Worm (Caenorhabditis elegans) whole organism, L4 larva: ENCODE data around the gene C49A9.1.

Experiments
- aly-2 ChIP-seq: sonication (generic microtip); optimal IDR thresholded peaks from 2 replicates; lab custom pipeline; 2018; ENCODE audit warnings: missing biosample characterization, missing genetic modification characterization
- hlh-11 ChIP-seq: fragments of 200-800 bp; sonication (Bioruptor generic); optimal IDR thresholded peaks from 2 replicates; lab custom pipeline; 2018; ENCODE audit warnings: mild to moderate bottlenecking, missing genetic modification characterization, missing compliant biosample characterization
- jun-1 ChIP-seq: fragments of 150-350 bp; optimal IDR thresholded peaks from 2 replicates; lab custom pipeline; 2014; ENCODE audit warnings: missing biosample characterization, missing genetic modification reagents, missing genetic modification characterization
- lin-15B ChIP-seq: fragments of 150-350 bp; sonication (generic microtip); optimal IDR thresholded peaks from 3 replicates; lab custom pipeline; 2014; ENCODE audit warnings: missing biosample characterization, missing genetic modification characterization
- lsy-2 ChIP-seq, 2 experiments: fragments of 150-350 bp in 1 of 2; sonication (generic microtip) in 1 of 2; optimal IDR thresholded peaks; 2 replicates each; lab custom pipeline; 2014 to 2017; ENCODE audit warnings: missing biosample characterization in 2 of 2, missing genetic modification characterization in 2 of 2
- mdl-1 ChIP-seq, 2 experiments: fragments of 150-350 bp in 1 of 2; sonication (generic microtip) in 1 of 2; optimal IDR thresholded peaks; 2 replicates each; lab custom pipeline; 2014 to 2017; ENCODE audit warnings: missing biosample characterization in 2 of 2, missing genetic modification characterization in 2 of 2
- nhr-76 ChIP-seq: fragments of 150-350 bp; optimal IDR thresholded peaks from 2 replicates; lab custom pipeline; 2014; ENCODE audit warnings: missing biosample characterization, missing genetic modification characterization
- php-3 ChIP-seq: fragments of 200-800 bp; sonication (Bioruptor generic); IDR thresholded peaks from 2 replicates; pipeline ENCODE4 v1.3.6; 2022; ENCODE audit warnings: missing genetic modification reagents, missing genetic modification characterization, missing compliant biosample characterization
- ztf-11 ChIP-seq: fragments of 150-350 bp; optimal IDR thresholded peaks from 2 replicates; lab custom pipeline; 2014; ENCODE audit warnings: missing biosample characterization, missing genetic modification characterization

DNA sequence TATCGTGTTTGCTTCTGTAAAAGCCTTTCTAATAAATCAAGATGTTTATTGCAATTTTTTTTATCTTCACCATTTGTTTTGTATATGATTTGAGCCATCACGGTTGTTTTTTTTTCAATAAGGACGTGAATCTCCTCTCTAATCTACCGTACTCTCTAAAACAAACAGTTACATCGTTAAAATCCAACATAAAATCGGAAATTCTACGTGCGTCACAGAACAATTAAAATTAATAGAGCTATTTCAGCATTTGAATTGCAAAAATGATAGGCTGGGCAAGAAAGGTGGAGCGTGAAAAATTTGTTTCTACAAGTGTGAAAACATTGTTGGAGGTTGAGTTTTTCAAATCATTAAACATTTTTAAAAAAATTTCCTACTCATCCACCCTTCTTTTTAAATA, 14.6 kb upstream of the C49A9.1 start, which contains the start of gene C49A9.5:
- TF ChIP-seq aly-2 (tag; lab: Kevin White, UChicago) (no peak), nhr-76 (tag; lab: Kevin White, UChicago) (no peak), mdl-1 (tag; optimal IDR thresholded peaks at IDR 0.05; lab: Kevin White, UChicago) (no peak), hlh-11 (tag; lab: Kevin White, UChicago) (no peak), lin-15B (tag; lab: Kevin White, UChicago) (no peak), php-3 (peak; percentile 93), ztf-11 (tag; lab: Kevin White, UChicago) (no peak), jun-1 (tag; lab: Kevin White, UChicago) (no peak), lsy-2 (tag; optimal IDR thresholded peaks at IDR 0.05; lab: Kevin White, UChicago) (no peak)
